Worm (Caenorhabditis elegans): Measurements from ENCODE around the gene T26C11.4.

The T26C11.4 gene

ce11 chrX:1796067-1796466 lies 49.3 kb downstream of the T26C11.4 start:
- no peak for TF ChIP-seq dmd-4 (tag; optimal IDR thresholded peaks at IDR 0.05)
- no peak for TF ChIP-seq nhr-129 (tag; optimal IDR thresholded peaks at IDR 0.05)
- TF ChIP-seq sma-9 (GFP tag; optimal IDR thresholded peaks at IDR 0.05): no peak
- TF ChIP-seq sma-9 (tag; optimal IDR thresholded peaks at IDR 0.05): no peak
- TF ChIP-seq mbf-1 (tag; optimal IDR thresholded peaks at IDR 0.05): no peak
- TF ChIP-seq lin-39 (tag; optimal IDR thresholded peaks at IDR 0.05): no peak
- TF ChIP-seq lin-13 (GFP tag; optimal IDR thresholded peaks at IDR 0.05): no peak
- TF ChIP-seq peb-1 (tag; optimal IDR thresholded peaks at IDR 0.05): no peak
- no peak for TF ChIP-seq nhr-6 (tag; optimal IDR thresholded peaks at IDR 0.05)
- TF ChIP-seq ceh-82 (tag; optimal IDR thresholded peaks at IDR 0.05): no peak
- TF ChIP-seq skn-1 (tag; optimal IDR thresholded peaks at IDR 0.05): no peak
- no peak for TF ChIP-seq ZK546.5 (tag; optimal IDR thresholded peaks at IDR 0.05)
- no peak for TF ChIP-seq C34F6.9 (tag; optimal IDR thresholded peaks at IDR 0.05)
- no peak for TF ChIP-seq unc-55 (GFP tag; optimal IDR thresholded peaks at IDR 0.05)
- TF ChIP-seq nhr-77 (tag; optimal IDR thresholded peaks at IDR 0.05): no peak
- TF ChIP-seq ztf-4 (tag; optimal IDR thresholded peaks at IDR 0.05): no peak
- no peak for TF ChIP-seq nhr-11 (tag; optimal IDR thresholded peaks at IDR 0.05)
- TF ChIP-seq elt-1 (tag; optimal IDR thresholded peaks at IDR 0.05): no peak
- no peak for TF ChIP-seq blmp-1 (tag; optimal IDR thresholded peaks at IDR 0.05; ENCODE audit: insufficient read depth)
- TF ChIP-seq nhr-25 (tag; optimal IDR thresholded peaks at IDR 0.05): no peak

DNA sequence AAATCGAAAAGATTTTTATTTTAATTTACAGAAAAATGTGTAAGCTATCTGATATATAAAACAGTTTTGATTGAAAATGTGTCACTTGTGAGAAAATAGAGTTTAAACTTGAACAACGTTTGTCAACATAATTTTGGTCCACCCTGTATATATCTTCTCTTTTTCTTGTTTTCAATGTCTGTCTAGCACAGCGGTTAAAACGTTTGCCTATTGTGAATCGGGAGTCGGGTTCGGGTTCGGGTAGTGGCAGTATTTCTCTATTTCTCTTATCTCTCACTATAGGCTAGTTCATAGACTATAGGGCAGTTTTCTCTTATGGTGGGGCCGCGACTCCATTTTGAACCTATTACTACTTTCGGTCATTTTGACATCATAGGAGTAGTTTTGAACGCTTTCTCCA lies 54.3 kb downstream of the T26C11.4 start:
- TF ChIP-seq snpc-4 (tag; optimal IDR thresholded peaks at IDR 0.05): no peak
- TF ChIP-seq lin-11 (tag; optimal IDR thresholded peaks at IDR 0.05): no peak
- TF ChIP-seq R02D3.7 (tag; optimal IDR thresholded peaks at IDR 0.05): no peak
- no peak for TF ChIP-seq zag-1 (tag; optimal IDR thresholded peaks at IDR 0.05)

All from whole organism, L2 larva.